Fruit fly (Drosophila melanogaster) whole organism, embryonic: Measurements from ENCODE around the gene Mrm2.

Experiments used
- Aef1 ChIP-seq: fragments of 200-800 bp; sonication (Bioruptor generic); IDR thresholded peaks from 3 replicates; pipeline ENCODE4 v1.3.6; 2022; ENCODE audit warnings: missing biosample characterization, missing genetic modification characterization
- Asciz ChIP-seq: fragments of 200-800 bp; sonication (Bioruptor generic); optimal IDR thresholded peaks from 2 replicates; lab custom pipeline; 2017; ENCODE audit warnings: missing biosample characterization, mild to moderate bottlenecking, missing genetic modification characterization, missing genetic modification reagents
- CG1024 ChIP-seq: fragments of 200-800 bp; sonication (Bioruptor generic); IDR thresholded peaks from 2 replicates; pipeline ENCODE4 v1.3.6; 2022; ENCODE audit warnings: missing biosample characterization, missing genetic modification characterization
- CG10959 ChIP-seq: fragments of 200-800 bp; sonication (Bioruptor generic); IDR thresholded peaks from 2 replicates; pipeline ENCODE4 v1.3.6; 2022; ENCODE audit warnings: missing biosample characterization, missing genetic modification characterization
- CG10979 ChIP-seq: fragments of 200-800 bp; sonication (Bioruptor generic); optimal IDR thresholded peaks from 2 replicates; lab custom pipeline; 2018; ENCODE audit warnings: missing biosample characterization, mild to moderate bottlenecking, missing genetic modification characterization, moderate library complexity
- CG15269 ChIP-seq: fragments of 200-800 bp; sonication (Bioruptor generic); optimal IDR thresholded peaks from 2 replicates; lab custom pipeline; 2018; ENCODE audit warnings: missing biosample characterization, mild to moderate bottlenecking, missing genetic modification characterization, moderate library complexity
- CG17328 ChIP-seq: fragments of 200-800 bp; sonication (Bioruptor generic); IDR thresholded peaks from 2 replicates; pipeline ENCODE4 v1.3.6; 2022; ENCODE audit warnings: missing biosample characterization, missing genetic modification characterization
- CG17359 ChIP-seq: fragments of 200-800 bp; sonication (Bioruptor generic); optimal IDR thresholded peaks from 3 replicates; lab custom pipeline; 2018; ENCODE audit warnings: missing biosample characterization, mild to moderate bottlenecking, missing genetic modification characterization, moderate library complexity
- CG17829 ChIP-seq: fragments of 200-800 bp; optimal IDR thresholded peaks from 2 replicates; lab custom pipeline; 2019; ENCODE audit warnings: missing biosample characterization, mild to moderate bottlenecking, missing genetic modification characterization, moderate library complexity
- CG18262 ChIP-seq: fragments of 200-800 bp; optimal IDR thresholded peaks from 3 replicates; lab custom pipeline; 2019; ENCODE audit warnings: missing biosample characterization, mild to moderate bottlenecking, missing genetic modification characterization, moderate library complexity
- CG3163 ChIP-seq: fragments of 200-800 bp; sonication (Bioruptor generic); optimal IDR thresholded peaks from 3 replicates; lab custom pipeline; 2016; ENCODE audit warnings: missing biosample characterization, missing genetic modification characterization
- CG3281 ChIP-seq: fragments of 200-800 bp; sonication (Bioruptor generic); optimal IDR thresholded peaks from 3 replicates; lab custom pipeline; 2017; ENCODE audit warnings: missing biosample characterization, mild to moderate bottlenecking, missing genetic modification characterization
- CG34376 ChIP-seq: fragments of 200-800 bp; sonication (Bioruptor generic); optimal IDR thresholded peaks from 2 replicates; lab custom pipeline; 2018; ENCODE audit warnings: missing biosample characterization, mild to moderate bottlenecking, missing genetic modification characterization
- CG3847 ChIP-seq: fragments of 200-800 bp; sonication (Bioruptor generic); IDR thresholded peaks from 2 replicates; pipeline ENCODE4 v1.3.6; 2022; ENCODE audit warnings: missing biosample characterization, missing genetic modification characterization
- Dip3 ChIP-seq: fragments of 200-800 bp; sonication (Bioruptor generic); optimal IDR thresholded peaks from 3 replicates; lab custom pipeline; 2016; ENCODE audit warnings: missing biosample characterization, missing genetic modification characterization
- E2f1 ChIP-seq: fragments of 200-800 bp; sonication (Bioruptor generic); IDR thresholded peaks from 2 replicates; pipeline ENCODE4 v1.3.6; 2022; ENCODE audit warnings: missing biosample characterization, missing genetic modification characterization
- Fer3 ChIP-seq: fragments of 200-800 bp; sonication (Bioruptor generic); optimal IDR thresholded peaks from 2 replicates; lab custom pipeline; 2018; ENCODE audit warnings: missing biosample characterization, mild to moderate bottlenecking, missing genetic modification characterization, moderate library complexity
- HLH4C ChIP-seq: fragments of 200-800 bp; sonication (Bioruptor generic); IDR thresholded peaks from 3 replicates; pipeline ENCODE4 v1.3.6; 2022; ENCODE audit warnings: missing biosample characterization, missing genetic modification characterization; ENCODE audit not compliant: partially characterized antibody
- Hey ChIP-seq: fragments of 200-800 bp; sonication (Bioruptor generic); optimal IDR thresholded peaks from 3 replicates; lab custom pipeline; 2018; ENCODE audit warnings: missing biosample characterization, mild to moderate bottlenecking, missing genetic modification characterization
- Hr78 ChIP-seq, 2 experiments: fragments of 200-800 bp in 1 of 2; fragments of >200 bp in 1 of 2; sonication (Bioruptor generic) in 1 of 2; optimal IDR thresholded peaks; 2 replicates each; lab custom pipeline; 2017 to 2019; ENCODE audit warnings: missing biosample characterization in 2 of 2, missing genetic modification characterization in 2 of 2, mild to moderate bottlenecking in 1 of 2, moderate library complexity in 1 of 2
- Lim3 ChIP-seq: fragments of 200-800 bp; sonication (Bioruptor generic); IDR thresholded peaks from 2 replicates; pipeline ENCODE4 v1.3.6; 2022; ENCODE audit warnings: missing biosample characterization, missing genetic modification characterization
- TFAM ChIP-seq: fragments of 200-800 bp; sonication (Bioruptor generic); optimal IDR thresholded peaks from 2 replicates; lab custom pipeline; 2017; ENCODE audit warnings: missing biosample characterization, missing genetic modification characterization, inconsistent platforms
- Xbp1 ChIP-seq: fragments of 200-800 bp; sonication (Bioruptor generic); optimal IDR thresholded peaks from 3 replicates; lab custom pipeline; 2016; ENCODE audit warnings: missing biosample characterization, mild to moderate bottlenecking, missing genetic modification characterization
- YL-1 ChIP-seq: fragments of 200-800 bp; sonication (Bioruptor generic); optimal IDR thresholded peaks from 3 replicates; lab custom pipeline; 2017; ENCODE audit warnings: missing biosample characterization, mild to moderate bottlenecking, missing genetic modification characterization
- cato ChIP-seq: fragments of 200-800 bp; sonication (Bioruptor generic); optimal IDR thresholded peaks from 2 replicates; lab custom pipeline; 2016; ENCODE audit warnings: missing biosample characterization, missing genetic modification characterization, borderline replicate concordance
- chn ChIP-seq: fragments of 200-800 bp; sonication (Bioruptor generic); optimal IDR thresholded peaks from 2 replicates; lab custom pipeline; 2016; ENCODE audit warnings: missing biosample characterization, missing genetic modification characterization
- dati ChIP-seq: fragments of 200-800 bp; sonication (Bioruptor generic); IDR thresholded peaks from 2 replicates; pipeline ENCODE4 v1.3.6; 2022; ENCODE audit warnings: missing biosample characterization, missing genetic modification characterization
- emc ChIP-seq: fragments of 200-800 bp; sonication (Bioruptor generic); optimal IDR thresholded peaks from 2 replicates; lab custom pipeline; 2016; ENCODE audit warnings: missing biosample characterization, missing genetic modification characterization
- eve ChIP-seq, 2 experiments: fragments of >200 bp; optimal IDR thresholded peaks; 2 replicates each; lab custom pipeline; 2017; ENCODE audit warnings: missing biosample characterization in 2 of 2, missing genetic modification characterization in 2 of 2
- ewg ChIP-seq: fragments of 200-800 bp; sonication (Bioruptor generic); optimal IDR thresholded peaks from 3 replicates; lab custom pipeline; 2017; ENCODE audit warnings: mild to moderate bottlenecking, missing biosample characterization, missing genetic modification reagents, missing genetic modification characterization
- gem ChIP-seq: fragments of 200-800 bp; sonication (Bioruptor generic); optimal IDR thresholded peaks from 2 replicates; lab custom pipeline; 2019; ENCODE audit warnings: missing biosample characterization, mild to moderate bottlenecking, missing genetic modification characterization, moderate library complexity
- gfzf ChIP-seq: fragments of 200-800 bp; sonication (Bioruptor generic); optimal IDR thresholded peaks from 2 replicates; lab custom pipeline; 2016; ENCODE audit warnings: missing biosample characterization, mild to moderate bottlenecking, missing genetic modification characterization, moderate library complexity
- gro ChIP-seq: fragments of 200-800 bp; sonication (Bioruptor generic); optimal IDR thresholded peaks from 2 replicates; lab custom pipeline; 2016; ENCODE audit warnings: missing biosample characterization, missing genetic modification characterization
- gt ChIP-seq: fragments of 200-800 bp; sonication (Bioruptor generic); IDR thresholded peaks from 2 replicates; pipeline ENCODE4 v1.3.6; 2022; ENCODE audit warnings: missing biosample characterization, missing genetic modification characterization
- ham ChIP-seq: fragments of 200-800 bp; sonication (Bioruptor generic); IDR thresholded peaks from 2 replicates; pipeline ENCODE4 v1.3.6; 2022; ENCODE audit warnings: missing biosample characterization, missing genetic modification characterization
- her ChIP-seq: fragments of 200-800 bp; sonication (Bioruptor generic); optimal IDR thresholded peaks from 2 replicates; lab custom pipeline; 2016; ENCODE audit warnings: missing biosample characterization, missing genetic modification characterization
- insv ChIP-seq, 2 experiments: fragments of 200-800 bp; sonication (Bioruptor generic); optimal IDR thresholded peaks; 3 replicates each; lab custom pipeline; 2016 to 2018; ENCODE audit warnings: missing biosample characterization in 2 of 2, missing genetic modification characterization in 2 of 2
- kah ChIP-seq: fragments of 200-800 bp; sonication (Bioruptor generic); optimal IDR thresholded peaks from 2 replicates; lab custom pipeline; 2018; ENCODE audit warnings: missing biosample characterization, mild to moderate bottlenecking, missing genetic modification characterization
- knrl ChIP-seq: fragments of 200-800 bp; sonication (Bioruptor generic); IDR thresholded peaks from 3 replicates; pipeline ENCODE4 v1.3.6; 2022; ENCODE audit warnings: missing biosample characterization, missing genetic modification characterization; ENCODE audit not compliant: partially characterized antibody
- lola ChIP-seq, 3 experiments: fragments of >200 bp in 2 of 3; fragments of 200-800 bp in 1 of 3; sonication (Bioruptor generic) in 1 of 3; optimal IDR thresholded peaks; 2 replicates each; lab custom pipeline; 2017 to 2019; ENCODE audit warnings: missing biosample characterization in 3 of 3, missing genetic modification characterization in 3 of 3, mild to moderate bottlenecking in 1 of 3, moderate library complexity in 1 of 3
- pros ChIP-seq: fragments of 200-800 bp; sonication (Bioruptor generic); optimal IDR thresholded peaks from 3 replicates; lab custom pipeline; 2019; ENCODE audit warnings: missing biosample characterization, mild to moderate bottlenecking, missing genetic modification characterization, moderate library complexity
- ranshi ChIP-seq: fragments of 200-800 bp; sonication (Bioruptor generic); IDR thresholded peaks from 2 replicates; pipeline ENCODE4 v1.3.6; 2022; ENCODE audit warnings: missing biosample characterization, missing genetic modification characterization
- sd ChIP-seq: fragments of 200-800 bp; sonication (Bioruptor generic); optimal IDR thresholded peaks from 3 replicates; lab custom pipeline; 2018; ENCODE audit warnings: missing biosample characterization, mild to moderate bottlenecking, missing genetic modification characterization, moderate library complexity
- sens ChIP-seq: fragments of 200-800 bp; sonication (Bioruptor generic); peaks from one replicate; lab custom pipeline; 2016; ENCODE audit warnings: missing biosample characterization, missing genetic modification characterization
- slou ChIP-seq: fragments of 200-800 bp; sonication (Bioruptor generic); optimal IDR thresholded peaks from 3 replicates; lab custom pipeline; 2016; ENCODE audit warnings: missing biosample characterization, missing genetic modification characterization
- stwl ChIP-seq: fragments of 200-800 bp; sonication (Bioruptor generic); optimal IDR thresholded peaks from 3 replicates; lab custom pipeline; 2018; ENCODE audit warnings: missing biosample characterization, mild to moderate bottlenecking, missing genetic modification characterization, moderate library complexity
- tna ChIP-seq: fragments of 200-800 bp; sonication (Bioruptor generic); IDR thresholded peaks from 2 replicates; pipeline ENCODE4 v1.3.6; 2022; ENCODE audit warnings: missing biosample characterization, missing genetic modification characterization; ENCODE audit not compliant: partially characterized antibody
- trh ChIP-seq: fragments of 200-800 bp; sonication (Bioruptor generic); optimal IDR thresholded peaks from 2 replicates; lab custom pipeline; 2016; ENCODE audit warnings: missing biosample characterization, missing genetic modification characterization
- wdn ChIP-seq: fragments of 200-800 bp; sonication (Bioruptor generic); IDR thresholded peaks from 2 replicates; pipeline ENCODE4 v1.3.6; 2022; ENCODE audit warnings: missing biosample characterization, missing genetic modification characterization
- z ChIP-seq: fragments of 200-800 bp; sonication (Bioruptor generic); IDR thresholded peaks from 3 replicates; pipeline ENCODE4 v1.3.6; 2022; ENCODE audit warnings: missing biosample characterization, missing genetic modification characterization

Gene Mrm2

DNA sequence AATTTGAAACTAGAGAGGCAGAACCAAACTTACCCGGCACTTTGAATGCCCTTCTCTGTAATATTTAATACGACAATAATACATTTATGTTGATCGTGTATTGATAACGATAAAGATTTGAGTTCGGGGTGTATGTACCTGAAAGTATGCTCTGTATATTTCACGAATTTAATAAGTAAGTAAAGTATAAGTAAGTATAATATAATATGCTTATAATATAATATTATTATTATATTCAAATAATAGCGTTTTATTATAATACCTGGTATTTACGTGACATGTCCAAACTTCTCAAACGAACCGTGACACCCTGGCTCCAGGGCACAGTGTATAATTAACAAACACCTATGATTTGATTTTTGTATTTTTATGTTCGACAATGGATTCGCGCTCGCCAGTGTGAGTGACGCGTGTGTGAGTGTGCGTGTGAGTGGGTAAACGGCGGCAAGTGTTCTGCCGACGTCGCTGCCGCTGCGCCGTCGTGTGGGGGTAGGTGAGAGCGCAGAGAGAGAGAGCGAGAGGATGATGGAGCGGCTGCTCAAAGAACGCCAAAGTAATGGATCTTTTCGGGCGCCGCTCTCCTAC, 28.3 kb downstream of the Mrm2 start (continued):
- TF ChIP-seq sens (GFP tag; lab: Kevin White, UChicago) (peak; percentile 47), cato (GFP tag; lab: Kevin White, UChicago) (peak; percentile 6), dati (GFP tag; lab: Robert Waterston, UW) (no peak), pros (GFP tag; lab: Kevin White, UChicago) (no peak), Lim3 (GFP tag; lab: Robert Waterston, UW) (no peak), ewg (GFP tag; lab: Kevin White, UChicago) (peak; percentile 43), CG10959 (GFP tag; lab: Robert Waterston, UW) (no peak), kah (GFP tag; lab: Kevin White, UChicago) (peak; percentile 44), Fer3 (tag; lab: Kevin White, UChicago) (peak; percentile 86), lola (GFP tag; optimal IDR thresholded peaks at IDR 0.05; lab: Kevin White, UChicago) (peak in 1 of 3 experiments; percentile 15), stwl (tag; lab: Kevin White, UChicago) (no peak), Aef1 (peak; percentile 58; the same call in 2 of the 3 replicates), Asciz (peak; percentile 73), YL-1 (GFP tag; lab: Kevin White, UChicago) (no peak), tna (no peak), CG17829 (tag; lab: Kevin White, UChicago) (peak; percentile 59), chn (GFP tag; lab: Kevin White, UChicago) (no peak), gem (peak; percentile 87), wdn (GFP tag; lab: Robert Waterston, UW) (0 out of 2 replicates have a peak, but pooled peaks have one; percentile 30), CG18262 (tag; lab: Kevin White, UChicago) (peak; percentile 64), CG3281 (GFP tag; lab: Kevin White, UChicago) (peak; percentile 92), E2f1 (GFP tag; lab: Robert Waterston, UW) (no peak), Hr78 (GFP tag; optimal IDR thresholded peaks at IDR 0.05; lab: Kevin White, UChicago) (no peak), z (peak; percentile 72; the same call in 2 of the 3 replicates), emc (GFP tag; lab: Kevin White, UChicago) (peak; percentile 12), CG17359 (peak; percentile 81), sd (tag; lab: Kevin White, UChicago) (peak; percentile 65), eve (GFP tag; optimal IDR thresholded peaks at IDR 0.05; lab: Kevin White, UChicago) (no peak), knrl (GFP tag; lab: Robert Waterston, UW) (no peak), Hey (no peak), CG3163 (GFP tag; lab: Kevin White, UChicago) (no peak), CG34376 (GFP tag; lab: Kevin White, UChicago) (peak; percentile 68), her (GFP tag; lab: Kevin White, UChicago) (no peak), CG10979 (tag; lab: Kevin White, UChicago) (peak; percentile 75), TFAM (GFP tag; lab: Kevin White, UChicago) (no peak), CG3847 (GFP tag; lab: Robert Waterston, UW) (peak; percentile 57), gfzf (GFP tag; lab: Kevin White, UChicago) (no peak), slou (GFP tag; lab: Kevin White, UChicago) (no peak), CG17328 (GFP tag; lab: Robert Waterston, UW) (0 out of 2 replicates have a peak, but pooled peaks have one; percentile 14), gt (no peak), Dip3 (GFP tag; lab: Kevin White, UChicago) (peak; percentile 17), CG1024 (GFP tag; lab: Robert Waterston, UW) (no peak), insv (GFP tag; optimal IDR thresholded peaks at IDR 0.05; lab: Kevin White, UChicago) (no peak), CG15269 (tag; lab: Kevin White, UChicago) (peak; percentile 80), ranshi (no peak; the same call in 1 of the 2 replicates), ham (GFP tag; lab: Robert Waterston, UW) (no peak), gro (GFP tag; lab: Kevin White, UChicago) (peak; percentile 16), Xbp1 (GFP tag; lab: Kevin White, UChicago) (peak; percentile 59), HLH4C (no peak), trh (GFP tag; lab: Kevin White, UChicago) (no peak)
